Fruit fly (Drosophila melanogaster) whole organism, embryonic: Measurements from ENCODE around the gene CG34303.

ENCODE experiments used
- CG2199 ChIP-seq: fragments of 200-800 bp; sonication (Bioruptor generic); IDR thresholded peaks from 3 replicates; pipeline ENCODE4 v1.3.6; 2022; ENCODE audit warnings: missing biosample characterization, missing genetic modification characterization
- CG31224 ChIP-seq: fragments of 200-800 bp; sonication (Bioruptor generic); IDR thresholded peaks from 2 replicates; pipeline ENCODE4 v1.3.6; 2022; ENCODE audit warnings: missing biosample characterization, missing genetic modification characterization
- MBD-R2 ChIP-seq: fragments of 200-800 bp; sonication (Bioruptor generic); IDR thresholded peaks from 2 replicates; pipeline ENCODE4 v1.3.6; 2022; ENCODE audit warnings: missing biosample characterization, missing genetic modification characterization
- hkb ChIP-seq, 2 experiments: fragments of 200-800 bp in 1 of 2; fragments of >200 bp in 1 of 2; sonication (Bioruptor generic) in 1 of 2; IDR thresholded peaks in 1 of 2; optimal IDR thresholded peaks in 1 of 2; 2 replicates each; pipeline versions ENCODE4 v1.3.6 to Lab custom; 2017 to 2022; ENCODE audit warnings: missing biosample characterization in 1 of 2, missing genetic modification characterization in 1 of 2
- pan ChIP-seq, 4 experiments: fragments of >200 bp in 3 of 4; fragments of 200-800 bp in 1 of 4; sonication (Bioruptor generic) in 1 of 4; optimal IDR thresholded peaks in 3 of 4; IDR thresholded peaks in 1 of 4; 2 replicates each; pipeline versions ENCODE4 v1.3.6 to Lab custom; 2017 to 2022; ENCODE audit warnings: missing biosample characterization in 2 of 4, missing genetic modification characterization in 2 of 4, mixed read lengths in 1 of 4
- tap ChIP-seq: fragments of 200-800 bp; optimal IDR thresholded peaks from 3 replicates; lab custom pipeline; 2019; ENCODE audit warnings: missing biosample characterization, mild to moderate bottlenecking, missing genetic modification characterization, moderate library complexity

- TF ChIP-seq pan (optimal IDR thresholded peaks at IDR 0.05; lab: Kevin White, UChicago): no peak
- TF ChIP-seq pan (GFP tag; optimal IDR thresholded peaks at IDR 0.05 in 1 of 2, IDR thresholded peaks at IDR 0.05 in 1 of 2): peak in 1 of 2 experiments; percentile 58
- TF ChIP-seq MBD-R2 (GFP tag; lab: Robert Waterston, UW): peak; percentile 33; the same call in 1 of the 2 replicates
- TF ChIP-seq CG31224 (GFP tag; lab: Robert Waterston, UW): no peak
- no peak for TF ChIP-seq tap
- 0 out of 3 replicates have a peak, but pooled peaks have one; percentile 51 for TF ChIP-seq CG2199 (GFP tag; lab: Robert Waterston, UW)
- TF ChIP-seq hkb (optimal IDR thresholded peaks at IDR 0.05; lab: Kevin White, UChicago): peak; percentile 90
- peak; percentile 26; the same call in 1 of the 2 replicates for TF ChIP-seq hkb (GFP tag; IDR thresholded peaks at IDR 0.05; lab: Robert Waterston, UW)
These were observed 41.7 kb downstream of the CG34303 start, which contains the start of gene Fmr1 for dm6 chr3R:10109938-10110337.
